Worm (Caenorhabditis elegans): Measurements from ENCODE around the gene C25E10.17.

Gene C25E10.17

ce11 chrV:9047555-9048049, at the start of gene C25E10.17:
TSS of gene C25E10.17 (minus strand) at chrV:9047605.
- no peak for TF ChIP-seq unc-62 (GFP tag; optimal IDR thresholded peaks at IDR 0.05)

- no peak for TF ChIP-seq unc-62 (GFP tag; optimal IDR thresholded peaks at IDR 0.05)
These were observed 49.3 kb upstream of the C25E10.17 start for ce11 chrV:9096674-9097073.

- no peak for TF ChIP-seq unc-62 (GFP tag; optimal IDR thresholded peaks at IDR 0.05)
These were observed 48.4 kb upstream of the C25E10.17 start, which contains the start of gene F21C10.10 for ce11 chrV:9095613-9096317. TSS of gene F21C10.10 (plus strand) at chrV:9096267.

ce11 chrV:9094976-9095375, 47.6 kb upstream of the C25E10.17 start:
- TF ChIP-seq unc-62 (GFP tag; optimal IDR thresholded peaks at IDR 0.05): no peak

- TF ChIP-seq unc-62 (GFP tag; optimal IDR thresholded peaks at IDR 0.05): no peak
These were observed 46.7 kb upstream of the C25E10.17 start for ce11 chrV:9094060-9094628.

ce11 chrV:9092209-9092608, 44.8 kb upstream of the C25E10.17 start, which contains the start of gene T27E4.1:
TSS of gene T27E4.1 (plus strand) at chrV:9092345.
- no peak for TF ChIP-seq unc-62 (GFP tag; optimal IDR thresholded peaks at IDR 0.05)

ce11 chrV:9088758-9089157, 41.4 kb upstream of the C25E10.17 start:
- no peak for TF ChIP-seq unc-62 (GFP tag; optimal IDR thresholded peaks at IDR 0.05)

- TF ChIP-seq unc-62 (GFP tag; optimal IDR thresholded peaks at IDR 0.05): no peak
These were observed 38.4 kb upstream of the C25E10.17 start for ce11 chrV:9085845-9086244.

ce11 chrV:9084252-9084651, 36.8 kb upstream of the C25E10.17 start:
- TF ChIP-seq unc-62 (GFP tag; optimal IDR thresholded peaks at IDR 0.05): no peak

ce11 chrV:9082350-9082749, 34.9 kb upstream of the C25E10.17 start:
- no peak for TF ChIP-seq unc-62 (GFP tag; optimal IDR thresholded peaks at IDR 0.05)

DNA sequence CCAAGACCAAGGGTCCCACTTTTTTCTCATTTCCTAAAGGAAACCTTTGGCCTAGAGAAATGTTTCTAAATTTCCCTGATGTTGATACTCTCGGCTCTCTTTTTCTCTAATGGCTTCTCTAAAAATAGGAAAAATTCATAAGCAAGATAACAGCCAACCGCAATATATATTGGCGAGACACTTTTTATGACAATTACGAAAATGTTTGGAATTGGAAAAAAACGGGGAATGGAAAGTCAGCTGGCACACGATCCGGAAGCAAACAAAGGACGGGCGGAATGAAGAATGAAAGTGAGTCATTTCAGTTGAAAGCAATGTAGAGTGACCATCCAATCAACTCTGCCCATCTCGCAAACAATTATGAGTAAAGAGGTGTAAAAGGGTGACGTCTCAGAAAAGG, 34.0 kb upstream of the C25E10.17 start:
- no peak for TF ChIP-seq unc-62 (GFP tag; optimal IDR thresholded peaks at IDR 0.05)

- TF ChIP-seq unc-62 (GFP tag; optimal IDR thresholded peaks at IDR 0.05): no peak
These were observed 32.6 kb upstream of the C25E10.17 start for ce11 chrV:9079965-9080432.

DNA sequence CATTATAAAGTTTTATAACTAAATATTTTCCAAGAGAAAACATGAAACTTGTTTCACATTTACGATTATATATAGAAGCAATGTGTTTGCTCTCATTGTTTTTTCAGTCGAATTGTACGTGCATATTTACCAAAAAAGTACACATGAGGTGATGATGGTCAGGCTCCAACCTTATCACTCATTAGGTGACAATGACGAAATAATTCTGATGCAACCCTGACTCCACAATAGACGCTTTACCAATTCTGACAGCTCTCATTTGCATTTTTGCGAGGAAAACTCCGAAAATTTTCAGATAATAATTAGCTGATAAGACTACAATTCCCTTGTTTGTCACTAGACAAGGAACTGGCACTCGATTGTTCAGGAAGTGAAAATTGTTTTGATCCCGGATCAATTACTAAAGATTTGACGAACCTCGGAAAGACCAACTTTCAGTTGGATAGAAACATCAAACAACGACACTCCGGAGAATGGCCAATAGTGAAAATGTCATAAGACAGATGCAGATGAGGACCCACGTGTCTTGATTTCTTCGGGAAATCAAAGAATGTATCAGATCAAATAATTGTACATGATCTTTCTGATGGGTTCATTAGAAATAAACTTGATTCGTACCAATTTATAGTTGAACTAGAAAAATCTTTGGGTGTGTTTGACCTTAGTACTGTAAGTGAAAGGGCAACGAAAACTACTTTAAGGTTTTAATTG, 31.6 kb upstream of the C25E10.17 start:
- no peak for TF ChIP-seq unc-62 (GFP tag; optimal IDR thresholded peaks at IDR 0.05)

DNA sequence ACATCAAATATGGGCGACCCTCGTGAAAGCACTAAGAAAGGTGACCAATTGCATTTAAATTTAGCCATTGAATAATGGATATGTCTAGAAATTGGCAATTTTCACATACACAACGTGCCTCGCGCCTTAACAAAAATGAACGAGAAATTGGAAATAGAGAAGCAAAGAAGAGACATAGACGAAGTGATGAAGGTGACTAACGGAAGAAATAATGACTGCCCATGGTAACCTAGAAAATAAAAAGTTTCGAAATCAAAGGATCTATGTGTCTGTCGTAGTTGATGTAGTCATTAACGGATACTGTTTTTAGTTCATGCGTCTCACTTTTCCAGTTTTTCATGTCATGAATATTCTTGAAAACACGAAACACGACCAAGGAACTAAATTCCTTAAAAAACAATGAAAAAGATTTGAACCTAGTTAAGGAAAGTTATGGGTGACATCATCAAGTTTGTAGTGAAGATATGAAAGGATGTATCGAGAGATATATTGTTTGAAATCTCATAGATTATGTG, 30.7 kb upstream of the C25E10.17 start:
- no peak for TF ChIP-seq unc-62 (GFP tag; optimal IDR thresholded peaks at IDR 0.05)

DNA sequence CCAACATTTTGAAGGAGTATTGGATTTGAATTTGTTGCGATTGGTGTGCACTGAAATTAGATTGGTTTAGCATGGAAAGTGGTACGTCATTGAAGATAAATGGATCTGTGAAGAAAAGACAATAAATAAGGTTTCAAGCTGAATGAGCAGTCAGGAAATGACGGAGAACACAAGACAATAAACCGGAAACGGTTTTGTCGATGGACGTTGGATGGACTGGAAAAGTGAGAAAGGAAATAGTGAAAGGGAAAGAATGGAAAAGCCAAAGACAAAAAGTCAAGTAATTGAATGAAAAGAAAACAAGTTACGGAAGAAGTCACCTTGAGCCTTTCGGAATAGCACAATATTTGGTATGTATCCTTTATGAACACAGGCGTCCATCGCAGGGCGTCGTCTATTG, 28.9 kb upstream of the C25E10.17 start, which contains the start of gene T27E4.7:
Gene T27E4.7, minus strand, starts transcription at position 50 of the 400 bp plus-strand sequence.
- TF ChIP-seq unc-62 (GFP tag; optimal IDR thresholded peaks at IDR 0.05): no peak

ce11 chrV:9075827-9076226, 28.4 kb upstream of the C25E10.17 start:
- no peak for TF ChIP-seq unc-62 (GFP tag; optimal IDR thresholded peaks at IDR 0.05)
